Worm (Caenorhabditis elegans) whole organism, L2 larva: Measurements from ENCODE around the gene lon-3.

Experiments
- aly-2 ChIP-seq: fragments of 150-350 bp; optimal IDR thresholded peaks from 2 replicates; lab custom pipeline; 2014; ENCODE audit warnings: missing biosample characterization, missing genetic modification characterization
- mdl-1 ChIP-seq, 2 experiments: fragments of 150-350 bp in 1 of 2; sonication (generic microtip) in 1 of 2; optimal IDR thresholded peaks; 2 replicates each; lab custom pipeline; 2017; ENCODE audit warnings: missing biosample characterization in 2 of 2, missing genetic modification characterization in 2 of 2
- ztf-11 ChIP-seq: sonication (generic microtip); optimal IDR thresholded peaks from 2 replicates; lab custom pipeline; 2017; ENCODE audit warnings: missing biosample characterization, missing genetic modification characterization

- no peak for TF ChIP-seq mdl-1 (tag; optimal IDR thresholded peaks at IDR 0.05; lab: Kevin White, UChicago)
- TF ChIP-seq ztf-11 = no peak
- TF ChIP-seq aly-2 (tag; lab: Kevin White, UChicago) = no peak
Observed at ce11 chrV:12179338-12179737, 19.1 kb downstream of the lon-3 start, which contains the start of gene clec-224.
